Fruit fly (Drosophila melanogaster): Measurements from ENCODE around the gene IntS14.

DNA sequence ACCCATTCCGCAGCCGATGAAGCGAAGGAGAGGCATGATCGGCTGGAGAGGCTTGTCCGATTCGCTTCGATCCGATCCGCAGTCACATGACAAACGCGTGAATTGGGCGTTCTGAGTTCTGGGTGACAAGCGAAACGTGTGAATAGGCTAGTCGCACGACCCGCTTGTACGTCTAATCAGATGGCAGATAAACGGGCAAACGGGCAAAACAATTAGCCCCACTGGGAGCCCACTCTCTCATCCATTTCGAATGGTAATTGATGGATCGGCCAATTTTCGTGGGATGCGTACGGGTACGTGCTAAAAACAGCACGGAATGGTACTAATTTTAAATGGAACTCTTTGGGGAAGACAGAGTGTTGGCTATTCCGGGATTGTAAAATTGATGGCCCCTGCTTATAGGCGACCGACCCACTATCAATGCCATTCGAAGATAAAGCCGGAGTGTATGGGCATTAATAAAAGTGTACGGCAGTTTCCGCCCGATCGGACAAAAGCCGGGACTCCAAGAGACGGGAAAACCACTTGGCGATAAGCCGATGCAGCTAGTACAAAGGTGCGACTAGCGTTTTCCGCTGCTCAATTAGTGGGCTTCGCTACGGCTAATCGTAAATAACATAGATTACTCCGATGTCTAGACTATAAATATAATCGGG is 36.7 kb upstream of the IntS14 start:
- TF ChIP-seq EcR (GFP tag; optimal IDR thresholded peaks at IDR 0.05) (no peak), pan (optimal IDR thresholded peaks at IDR 0.05) (no peak), CG8478 (optimal IDR thresholded peaks at IDR 0.05) (no peak)

Data from whole organism.